Fruit fly (Drosophila melanogaster) S2 (cell line): Measurements from ENCODE around the gene CG10862.

ENCODE experiments used
- CG8478 ChIP-seq: fragments of >200 bp; optimal IDR thresholded peaks from 2 replicates; lab custom pipeline; 2018
- CTCF ChIP-seq, 2 experiments: fragments of >200 bp; optimal IDR thresholded peaks; 2 replicates each; lab custom pipeline; 2018

CG10862 gene

dm6 chr3L:3646361-3646759 is 8.2 kb downstream of the CG10862 start:
- no peak for TF ChIP-seq CG8478
- no peak for TF ChIP-seq CTCF (optimal IDR thresholded peaks at IDR 0.05; lab: Kevin White, UChicago)

- TF ChIP-seq CTCF (optimal IDR thresholded peaks at IDR 0.05; lab: Kevin White, UChicago) = no peak
These were observed 8.8 kb downstream of the CG10862 start for dm6 chr3L:3645628-3646360.

dm6 chr3L:3644337-3645027 is 10.1 kb downstream of the CG10862 start:
- no peak for TF ChIP-seq CG8478
- TF ChIP-seq CTCF (optimal IDR thresholded peaks at IDR 0.05; lab: Kevin White, UChicago) = no peak

- no peak for TF ChIP-seq CG8478
- TF ChIP-seq CTCF (optimal IDR thresholded peaks at IDR 0.05; lab: Kevin White, UChicago) = no peak
These were observed 13.7 kb downstream of the CG10862 start for dm6 chr3L:3640916-3641315.

dm6 chr3L:3639324-3639723 is 15.2 kb downstream of the CG10862 start:
- TF ChIP-seq CG8478 (no peak), CTCF (optimal IDR thresholded peaks at IDR 0.05; lab: Kevin White, UChicago) (no peak)

dm6 chr3L:3638587-3639312 is 15.8 kb downstream of the CG10862 start:
- TF ChIP-seq CG8478 (no peak), CTCF (optimal IDR thresholded peaks at IDR 0.05; lab: Kevin White, UChicago) (no peak)

- TF ChIP-seq CTCF (optimal IDR thresholded peaks at IDR 0.05; lab: Kevin White, UChicago) = no peak
- no peak for TF ChIP-seq CG8478
These were observed 20.3 kb downstream of the CG10862 start for dm6 chr3L:3634107-3634737.

dm6 chr3L:3632500-3633183 is 21.9 kb downstream of the CG10862 start:
- TF ChIP-seq CTCF (optimal IDR thresholded peaks at IDR 0.05; lab: Kevin White, UChicago) (no peak), CG8478 (no peak)

dm6 chr3L:3626069-3626468 is 28.5 kb downstream of the CG10862 start, which contains the start of gene dar1:
Gene dar1 (plus strand): TSS chr3L:3626352.
- no peak for TF ChIP-seq CTCF (optimal IDR thresholded peaks at IDR 0.05; lab: Kevin White, UChicago)
- TF ChIP-seq CG8478 = no peak

- no peak for TF ChIP-seq CG8478
- no peak for TF ChIP-seq CTCF (optimal IDR thresholded peaks at IDR 0.05; lab: Kevin White, UChicago)
These were observed 29.7 kb downstream of the CG10862 start for dm6 chr3L:3624876-3625275.

- no peak for TF ChIP-seq CG8478
- no peak for TF ChIP-seq CTCF (optimal IDR thresholded peaks at IDR 0.05; lab: Kevin White, UChicago)
These were observed 33.6 kb downstream of the CG10862 start, which contains the start of gene CG14974 for dm6 chr3L:3620932-3621331. Gene CG14974 (minus strand): TSS chr3L:3621032.

dm6 chr3L:3617252-3617651 is 37.3 kb downstream of the CG10862 start:
- TF ChIP-seq CG8478 (no peak), CTCF (optimal IDR thresholded peaks at IDR 0.05; lab: Kevin White, UChicago) (no peak)

dm6 chr3L:3616344-3616743 is 38.2 kb downstream of the CG10862 start:
- TF ChIP-seq CG8478 (no peak), CTCF (optimal IDR thresholded peaks at IDR 0.05; lab: Kevin White, UChicago) (peak; percentile 96 to 99)

dm6 chr3L:3615082-3615481 is 39.5 kb downstream of the CG10862 start, which contains the start of gene CG10357:
Gene CG10357 (plus strand): TSS chr3L:3615382.
- TF ChIP-seq CG8478 = no peak
- no peak for TF ChIP-seq CTCF (optimal IDR thresholded peaks at IDR 0.05; lab: Kevin White, UChicago)
